Fruit fly (Drosophila melanogaster): ENCODE data around the gene Tb.

Gene Tb

dm6 chr3R:26654594-26654993 lies 1.6 kb upstream of the Tb start (continued):
- TF ChIP-seq CG4328 (GFP tag; optimal IDR thresholded peaks at IDR 0.05), result no peak
- TF ChIP-seq sqz (GFP tag; optimal IDR thresholded peaks at IDR 0.05), result no peak
- peak; percentile 39; the same call in 1 of the 2 replicates for TF ChIP-seq CG3847 (GFP tag; IDR thresholded peaks at IDR 0.05)
- no peak for TF ChIP-seq Poxn (GFP tag; IDR thresholded peaks at IDR 0.05)
- TF ChIP-seq CG30020 (tag; optimal IDR thresholded peaks at IDR 0.05), result no peak
- TF ChIP-seq CG17186 (GFP tag; optimal IDR thresholded peaks at IDR 0.05), result no peak
- peak; percentile 52 for TF ChIP-seq gro (GFP tag; optimal IDR thresholded peaks at IDR 0.05)
- TF ChIP-seq CG2875 (GFP tag; optimal IDR thresholded peaks at IDR 0.05), result no peak
- TF ChIP-seq onecut (GFP tag; IDR thresholded peaks at IDR 0.05), result 0 out of 2 replicates have a peak, but pooled peaks have one; percentile 14
- no peak for TF ChIP-seq CG42726 (GFP tag; IDR thresholded peaks at IDR 0.05; ENCODE audit: partially characterized antibody)
- no peak for TF ChIP-seq NK7.1 (GFP tag; optimal IDR thresholded peaks at IDR 0.05)
- TF ChIP-seq abd-A (tag; optimal IDR thresholded peaks at IDR 0.05), result no peak
- TF ChIP-seq sisA (GFP tag; IDR thresholded peaks at IDR 0.05), result peak; percentile 65
- peak; percentile 37 for TF ChIP-seq CG13424 (tag; optimal IDR thresholded peaks at IDR 0.05)
- TF ChIP-seq unc-4 (GFP tag; IDR thresholded peaks at IDR 0.05; ENCODE audit: partially characterized antibody), result no peak
- TF ChIP-seq luna (GFP tag; optimal IDR thresholded peaks at IDR 0.05), result peak; percentile 14
- no peak for TF ChIP-seq bbx (GFP tag; IDR thresholded peaks at IDR 0.05; ENCODE audit: partially characterized antibody)
- TF ChIP-seq Gug (GFP tag; IDR thresholded peaks at IDR 0.05), result peak; percentile 48; the same call in 2 of the 4 replicates
- no peak for TF ChIP-seq otp (GFP tag; IDR thresholded peaks at IDR 0.05)
- peak; percentile 56 for TF ChIP-seq CG15269 (tag; optimal IDR thresholded peaks at IDR 0.05)
- TF ChIP-seq Hr3 (GFP tag; optimal IDR thresholded peaks at IDR 0.05), result peak; percentile 25
- TF ChIP-seq B-H2 (GFP tag; optimal IDR thresholded peaks at IDR 0.05), result no peak
- peak; percentile 60; the same call in 1 of the 2 replicates for TF ChIP-seq seq (GFP tag; IDR thresholded peaks at IDR 0.05)
- peak; percentile 33; the same call in 1 of the 2 replicates for TF ChIP-seq H2.0 (GFP tag; IDR thresholded peaks at IDR 0.05)
- peak; percentile 70 for TF ChIP-seq Hmr (GFP tag; optimal IDR thresholded peaks at IDR 0.05)
- TF ChIP-seq ATbp (GFP tag; optimal IDR thresholded peaks at IDR 0.05), result peak; percentile 14
- TF ChIP-seq CG6175 (GFP tag; IDR thresholded peaks at IDR 0.05), result no peak
- TF ChIP-seq CG12071 (GFP tag; optimal IDR thresholded peaks at IDR 0.05), result peak; percentile 21
- TF ChIP-seq ham (GFP tag; IDR thresholded peaks at IDR 0.05), result no peak
- no peak for TF ChIP-seq CG13123 (GFP tag; optimal IDR thresholded peaks at IDR 0.05)
- no peak for TF ChIP-seq CG1792 (GFP tag; optimal IDR thresholded peaks at IDR 0.05)
- TF ChIP-seq Ptx1 (GFP tag; IDR thresholded peaks at IDR 0.05), result peak; percentile 71
- no peak for TF ChIP-seq nerfin-1 (tag; optimal IDR thresholded peaks at IDR 0.05)
- no peak for TF ChIP-seq ato (GFP tag; IDR thresholded peaks at IDR 0.05; ENCODE audit: partially characterized antibody)
- TF ChIP-seq Dll (GFP tag; IDR thresholded peaks at IDR 0.05; ENCODE audit: partially characterized antibody), result no peak
- no peak for TF ChIP-seq nom (GFP tag; optimal IDR thresholded peaks at IDR 0.05)
- peak; percentile 6 for TF ChIP-seq CG18764 (GFP tag; optimal IDR thresholded peaks at IDR 0.05)
- TF ChIP-seq CG10565 (GFP tag; optimal IDR thresholded peaks at IDR 0.05), result no peak
- TF ChIP-seq NC2α (GFP tag; optimal IDR thresholded peaks at IDR 0.05), result peak; percentile 7
- TF ChIP-seq MBD-R2 (GFP tag; IDR thresholded peaks at IDR 0.05), result no peak
- TF ChIP-seq Lpt (GFP tag; optimal IDR thresholded peaks at IDR 0.05), result no peak
- TF ChIP-seq Six4 (GFP tag; optimal IDR thresholded peaks at IDR 0.05), result no peak
- TF ChIP-seq C15 (GFP tag; IDR thresholded peaks at IDR 0.05), result no peak
- TF ChIP-seq gsb-n (tag; optimal IDR thresholded peaks at IDR 0.05), result no peak
- TF ChIP-seq CG3995 (GFP tag; optimal IDR thresholded peaks at IDR 0.05), result no peak
- peak; percentile 54 to 60 for TF ChIP-seq dpn (GFP tag; optimal IDR thresholded peaks at IDR 0.05)
- TF ChIP-seq sens-2 (GFP tag; IDR thresholded peaks at IDR 0.05), result no peak
- TF ChIP-seq CG4707 (GFP tag; optimal IDR thresholded peaks at IDR 0.05), result no peak
- TF ChIP-seq Awh (GFP tag; IDR thresholded peaks at IDR 0.05), result no peak
- TF ChIP-seq crc (GFP tag; optimal IDR thresholded peaks at IDR 0.05), result no peak
- 0 out of 3 replicates have a peak, but pooled peaks have one; percentile 24 for TF ChIP-seq CG11093 (GFP tag; IDR thresholded peaks at IDR 0.05)

Data from whole organism, embryonic.